Fruit fly (Drosophila melanogaster): ENCODE data around the gene CG13950.

dm6 chr2L:821242-821985 is 38.6 kb upstream of the CG13950 start, which contains the start of gene CG3662:
- TF ChIP-seq psq (optimal IDR thresholded peaks at IDR 0.05), result no peak
- no peak for TF ChIP-seq Myc (optimal IDR thresholded peaks at IDR 0.05)
- no peak for TF ChIP-seq h (optimal IDR thresholded peaks at IDR 0.05)
- no peak for TF ChIP-seq Sin3A (optimal IDR thresholded peaks at IDR 0.05)
- TF ChIP-seq ttk (optimal IDR thresholded peaks at IDR 0.05), result no peak
